Worm (Caenorhabditis elegans) whole organism, L4/young adult: ENCODE measurements around the gene C27C12.4.

Source experiments
- W03F9.2 ChIP-seq: fragments of 150-350 bp; optimal IDR thresholded peaks from 2 replicates; lab custom pipeline; 2014; ENCODE audit warnings: missing biosample characterization, missing genetic modification characterization
- dao-5 ChIP-seq: sonication (generic microtip); optimal IDR thresholded peaks from 2 replicates; lab custom pipeline; 2016; ENCODE audit warnings: missing genotype, missing genetic modification characterization, moderate library complexity, missing compliant biosample characterization
- him-1 ChIP-seq: sonication (generic microtip); optimal IDR thresholded peaks from 2 replicates; lab custom pipeline; 2016; ENCODE audit warnings: missing genotype, missing genetic modification reagents, missing genetic modification characterization, missing compliant biosample characterization

- TF ChIP-seq him-1 (no peak), dao-5 (tag; lab: Kevin White, UChicago) (no peak), W03F9.2 (tag; lab: Kevin White, UChicago) (no peak)
These were observed 25.1 kb upstream of the C27C12.4 start for ce11 chrX:14828766-14829165.
